Worm (Caenorhabditis elegans) whole organism, L1 larva: ENCODE data around the gene T10F2.5.

Experiments
- aly-2 ChIP-seq: fragments of 150-350 bp; optimal IDR thresholded peaks from 2 replicates; lab custom pipeline; 2014; ENCODE audit warnings: missing biosample characterization, missing genetic modification characterization
- ceh-90 ChIP-seq: sonication (generic microtip); optimal IDR thresholded peaks from 2 replicates; lab custom pipeline; 2016; ENCODE audit warnings: missing genetic modification characterization, missing compliant biosample characterization
- egl-27 ChIP-seq, 2 experiments: fragments of 150-350 bp in 1 of 2; sonication (generic microtip); optimal IDR thresholded peaks; 3 replicates each; lab custom pipeline; 2017 to 2018; ENCODE audit warnings: missing biosample characterization in 2 of 2, missing genetic modification characterization in 2 of 2, missing genetic modification reagents in 2 of 2
- elt-3 ChIP-seq, 6 experiments: fragments of 150-350 bp in 1 of 6; sonication (generic microtip); optimal IDR thresholded peaks; 2 replicates each; lab custom pipeline; 2017 to 2018; ENCODE audit warnings: missing biosample characterization in 6 of 6, missing genetic modification characterization in 6 of 6, inconsistent platforms in 1 of 6
- fkh-4 ChIP-seq: sonication (generic microtip); optimal IDR thresholded peaks from 2 replicates; lab custom pipeline; 2016; ENCODE audit warnings: missing compliant biosample characterization, missing genetic modification characterization, borderline replicate concordance
- nhr-12 ChIP-seq: sonication (generic microtip); optimal IDR thresholded peaks from 2 replicates; lab custom pipeline; 2017; ENCODE audit warnings: missing biosample characterization, missing genetic modification characterization
- nhr-71 ChIP-seq: sonication (generic microtip); optimal IDR thresholded peaks from 2 replicates; lab custom pipeline; 2016; ENCODE audit warnings: mild to moderate bottlenecking, missing genetic modification characterization, moderate library complexity, missing compliant biosample characterization
- nhr-76 ChIP-seq: sonication (generic microtip); optimal IDR thresholded peaks from 2 replicates; lab custom pipeline; 2017; ENCODE audit warnings: missing biosample characterization, missing genetic modification characterization
- skn-1 ChIP-seq: fragments of 150-350 bp; optimal IDR thresholded peaks from 2 replicates; lab custom pipeline; 2014; ENCODE audit warnings: missing biosample characterization, missing genetic modification characterization
- snpc-4 ChIP-seq: fragments of 150-350 bp; optimal IDR thresholded peaks from 2 replicates; lab custom pipeline; 2014; ENCODE audit warnings: missing biosample characterization, missing genetic modification characterization
- sptf-1 ChIP-seq: fragments of 150-350 bp; optimal IDR thresholded peaks from 2 replicates; lab custom pipeline; 2014; ENCODE audit warnings: missing biosample characterization, missing genetic modification characterization
- unc-62 ChIP-seq: fragments of 150-350 bp; optimal IDR thresholded peaks from 2 replicates; lab custom pipeline; 2014; ENCODE audit warnings: missing biosample characterization, missing genetic modification reagents, missing genetic modification characterization
- ztf-11 ChIP-seq, 2 experiments: sonication (generic microtip); optimal IDR thresholded peaks; 2 replicates each; lab custom pipeline; 2016 to 2017; ENCODE audit warnings: missing genetic modification characterization in 2 of 2, missing biosample characterization in 1 of 2, missing compliant biosample characterization in 1 of 2

ce11 chrIII:5208992-5209391 is 49.6 kb upstream of the T10F2.5 start, which contains the start of gene syx-16:
- no peak for TF ChIP-seq skn-1 (tag; lab: Kevin White, UChicago)
- no peak for TF ChIP-seq unc-62 (GFP tag; lab: Kevin White, UChicago)
- no peak for TF ChIP-seq ztf-11 (tag; optimal IDR thresholded peaks at IDR 0.05; lab: Kevin White, UChicago)
- no peak for TF ChIP-seq aly-2 (tag; lab: Kevin White, UChicago)
- TF ChIP-seq fkh-4 (tag; lab: Kevin White, UChicago), result no peak
- TF ChIP-seq elt-3 (tag; optimal IDR thresholded peaks at IDR 0.05; lab: Kevin White, UChicago), result no peak
- TF ChIP-seq sptf-1, result no peak
- TF ChIP-seq egl-27 (tag; optimal IDR thresholded peaks at IDR 0.05; lab: Kevin White, UChicago), result no peak
- no peak for TF ChIP-seq ceh-90
- TF ChIP-seq nhr-76 (tag; lab: Kevin White, UChicago), result no peak
- no peak for TF ChIP-seq nhr-71 (tag; lab: Kevin White, UChicago)
- no peak for TF ChIP-seq snpc-4 (tag; lab: Kevin White, UChicago)
- no peak for TF ChIP-seq nhr-12 (tag; lab: Kevin White, UChicago)
